Fruit fly (Drosophila melanogaster) whole organism, embryonic: ENCODE results near the gene Cyp1.

Experiments used
- Awh ChIP-seq: fragments of 200-800 bp; sonication (Bioruptor generic); IDR thresholded peaks from 2 replicates; pipeline ENCODE4, ENCODE4 v1.3.6; 2022; ENCODE audit warnings: missing biosample characterization, missing genetic modification characterization
- CG10431 ChIP-seq: fragments of 200-800 bp; sonication (Bioruptor generic); optimal IDR thresholded peaks from 3 replicates; lab custom pipeline; 2018; ENCODE audit warnings: missing biosample characterization, mild to moderate bottlenecking, missing genetic modification characterization
- CG11456 ChIP-seq: fragments of 200-800 bp; sonication (Bioruptor generic); IDR thresholded peaks from 3 replicates; pipeline ENCODE4 v1.3.6; 2022; ENCODE audit warnings: missing biosample characterization, missing genetic modification characterization
- CG12299 ChIP-seq: fragments of 200-800 bp; sonication (Bioruptor generic); optimal IDR thresholded peaks from 2 replicates; lab custom pipeline; 2018; ENCODE audit warnings: missing biosample characterization, mild to moderate bottlenecking, missing genetic modification characterization
- CG13424 ChIP-seq: fragments of 200-800 bp; sonication (Bioruptor generic); optimal IDR thresholded peaks from 2 replicates; lab custom pipeline; 2019; ENCODE audit warnings: missing biosample characterization, mild to moderate bottlenecking, missing genetic modification characterization, moderate library complexity
- CG15073 ChIP-seq: fragments of 200-800 bp; sonication (Bioruptor generic); optimal IDR thresholded peaks from 2 replicates; lab custom pipeline; 2016; ENCODE audit warnings: missing biosample characterization, missing genetic modification characterization
- CG17912 ChIP-seq: fragments of 200-800 bp; sonication (Bioruptor generic); optimal IDR thresholded peaks from 2 replicates; lab custom pipeline; 2018; ENCODE audit warnings: missing biosample characterization, mild to moderate bottlenecking, missing genetic modification characterization
- CG18476 ChIP-seq: fragments of 200-800 bp; sonication (Bioruptor generic); optimal IDR thresholded peaks from 2 replicates; lab custom pipeline; 2016; ENCODE audit warnings: missing biosample characterization, mild to moderate bottlenecking, missing genetic modification characterization
- CG18619 ChIP-seq: fragments of 200-800 bp; sonication (Bioruptor generic); optimal IDR thresholded peaks from 3 replicates; lab custom pipeline; 2017; ENCODE audit warnings: missing biosample characterization, mild to moderate bottlenecking, missing genetic modification characterization
- CG18764 ChIP-seq: fragments of 200-800 bp; sonication (Bioruptor generic); optimal IDR thresholded peaks from 3 replicates; lab custom pipeline; 2016; ENCODE audit warnings: missing biosample characterization, missing genetic modification characterization
- CG2712 ChIP-seq: fragments of 200-800 bp; optimal IDR thresholded peaks from 3 replicates; lab custom pipeline; 2019; ENCODE audit warnings: missing biosample characterization, mild to moderate bottlenecking, missing genetic modification characterization, moderate library complexity
- CG2875 ChIP-seq: fragments of 200-800 bp; sonication (Bioruptor generic); optimal IDR thresholded peaks from 2 replicates; lab custom pipeline; 2017; ENCODE audit warnings: missing biosample characterization, mild to moderate bottlenecking, missing genetic modification characterization, missing genetic modification reagents
- CG31388 ChIP-seq: fragments of 200-800 bp; sonication (Bioruptor generic); optimal IDR thresholded peaks from 2 replicates; lab custom pipeline; 2016; ENCODE audit warnings: missing biosample characterization, missing genetic modification characterization
- CG4282 ChIP-seq: fragments of 200-800 bp; sonication (Bioruptor generic); optimal IDR thresholded peaks from 2 replicates; lab custom pipeline; 2016; ENCODE audit warnings: missing biosample characterization, missing genetic modification characterization
- CG4854 ChIP-seq: fragments of 200-800 bp; sonication (Bioruptor generic); optimal IDR thresholded peaks from 2 replicates; lab custom pipeline; 2016; ENCODE audit warnings: missing biosample characterization, missing genetic modification characterization, inconsistent platforms
- CG7987 ChIP-seq: fragments of 200-800 bp; sonication (Bioruptor generic); optimal IDR thresholded peaks from 2 replicates; lab custom pipeline; 2018; ENCODE audit warnings: missing biosample characterization, mild to moderate bottlenecking, missing genetic modification characterization, moderate library complexity
- Jarid2 ChIP-seq: fragments of 200-800 bp; sonication (Bioruptor generic); optimal IDR thresholded peaks from 3 replicates; lab custom pipeline; 2017; ENCODE audit warnings: mild to moderate bottlenecking, missing biosample characterization, missing genetic modification reagents, missing genetic modification characterization
- Mad ChIP-seq: fragments of 200-800 bp; sonication (Bioruptor generic); optimal IDR thresholded peaks from 2 replicates; lab custom pipeline; 2016; ENCODE audit warnings: missing biosample characterization, missing genetic modification characterization
- Mes4 ChIP-seq: fragments of 200-800 bp; sonication (Bioruptor generic); optimal IDR thresholded peaks from 2 replicates; lab custom pipeline; 2016; ENCODE audit warnings: missing biosample characterization, missing genetic modification characterization
- PHDP ChIP-seq: fragments of 200-800 bp; sonication (Bioruptor generic); optimal IDR thresholded peaks from 3 replicates; lab custom pipeline; 2018; ENCODE audit warnings: missing biosample characterization, mild to moderate bottlenecking, missing genetic modification characterization, moderate library complexity
- Ravus ChIP-seq: fragments of 200-800 bp; sonication (Bioruptor generic); IDR thresholded peaks from 2 replicates; pipeline ENCODE4 v1.3.6; 2022; ENCODE audit warnings: missing biosample characterization, missing genetic modification characterization
- Six4 ChIP-seq: fragments of 200-800 bp; sonication (Bioruptor generic); optimal IDR thresholded peaks from 2 replicates; lab custom pipeline; 2016; ENCODE audit warnings: missing biosample characterization, missing genetic modification characterization
- Ssrp ChIP-seq: fragments of 200-800 bp; sonication (Bioruptor generic); optimal IDR thresholded peaks from 2 replicates; lab custom pipeline; 2018; ENCODE audit warnings: missing biosample characterization, mild to moderate bottlenecking, missing genetic modification characterization, moderate library complexity
- Taf1 ChIP-seq: fragments of 200-800 bp; sonication (Bioruptor generic); IDR thresholded peaks from 2 replicates; pipeline ENCODE4 v1.3.6; 2022; ENCODE audit warnings: missing biosample characterization, missing genetic modification characterization
- amos ChIP-seq: fragments of 200-800 bp; sonication (Bioruptor generic); IDR thresholded peaks from 2 replicates; pipeline ENCODE4 v1.3.6; 2022; ENCODE audit warnings: missing biosample characterization, missing genetic modification characterization; ENCODE audit not compliant: partially characterized antibody
- aop ChIP-seq: fragments of 200-800 bp; sonication (Bioruptor generic); IDR thresholded peaks from 2 replicates; pipeline ENCODE4 v1.3.6; 2022; ENCODE audit warnings: missing biosample characterization, missing genetic modification characterization
- cad ChIP-seq: fragments of >200 bp; optimal IDR thresholded peaks from 2 replicates; lab custom pipeline; 2017; ENCODE audit warnings: missing biosample characterization, missing genetic modification characterization
- corto ChIP-seq: fragments of 200-800 bp; sonication (Bioruptor generic); optimal IDR thresholded peaks from 2 replicates; lab custom pipeline; 2016; ENCODE audit warnings: missing biosample characterization, mild to moderate bottlenecking, missing genetic modification characterization, moderate library complexity
- croc ChIP-seq: fragments of 200-800 bp; sonication (Bioruptor generic); conservative IDR thresholded peaks from 3 replicates; pipeline ENCODE4 v1.3.6; 2022; ENCODE audit warnings: missing biosample characterization, missing genetic modification characterization
- crol ChIP-seq: fragments of 200-800 bp; sonication (Bioruptor generic); IDR thresholded peaks from 2 replicates; pipeline ENCODE4 v1.3.6; 2022; ENCODE audit warnings: missing biosample characterization, missing genetic modification characterization
- dm ChIP-seq: fragments of 200-800 bp; sonication (Bioruptor generic); optimal IDR thresholded peaks from 3 replicates; lab custom pipeline; 2016; ENCODE audit warnings: missing biosample characterization, missing genetic modification characterization
- gce ChIP-seq: fragments of 200-800 bp; sonication (Bioruptor generic); IDR thresholded peaks from 3 replicates; pipeline ENCODE4 v1.3.6; 2022; ENCODE audit warnings: missing biosample characterization, missing genetic modification characterization
- hkb ChIP-seq, 2 experiments: fragments of 200-800 bp in 1 of 2; fragments of >200 bp in 1 of 2; sonication (Bioruptor generic) in 1 of 2; IDR thresholded peaks in 1 of 2; optimal IDR thresholded peaks in 1 of 2; 2 replicates each; pipeline versions ENCODE4 v1.3.6 to Lab custom; 2017 to 2022; ENCODE audit warnings: missing biosample characterization in 1 of 2, missing genetic modification characterization in 1 of 2
- insv ChIP-seq, 2 experiments: fragments of 200-800 bp; sonication (Bioruptor generic); optimal IDR thresholded peaks; 3 replicates each; lab custom pipeline; 2016 to 2018; ENCODE audit warnings: missing biosample characterization in 2 of 2, missing genetic modification characterization in 2 of 2
- kah ChIP-seq: fragments of 200-800 bp; sonication (Bioruptor generic); optimal IDR thresholded peaks from 2 replicates; lab custom pipeline; 2018; ENCODE audit warnings: missing biosample characterization, mild to moderate bottlenecking, missing genetic modification characterization
- org-1 ChIP-seq: fragments of 200-800 bp; sonication (Bioruptor generic); optimal IDR thresholded peaks from 2 replicates; lab custom pipeline; 2017; ENCODE audit warnings: missing biosample characterization, missing genetic modification characterization
- phol ChIP-seq: fragments of 200-800 bp; sonication (Bioruptor generic); optimal IDR thresholded peaks from 3 replicates; lab custom pipeline; 2018; ENCODE audit warnings: missing biosample characterization, mild to moderate bottlenecking, missing genetic modification characterization, moderate library complexity
- slp2 ChIP-seq: fragments of 200-800 bp; sonication (Bioruptor generic); optimal IDR thresholded peaks from 2 replicates; lab custom pipeline; 2016; ENCODE audit warnings: missing biosample characterization, missing genetic modification characterization
- so ChIP-seq: fragments of 200-800 bp; sonication (Bioruptor generic); IDR thresholded peaks from 3 replicates; pipeline ENCODE4 v1.3.6; 2022; ENCODE audit warnings: missing biosample characterization, missing genetic modification characterization
- zen ChIP-seq: fragments of 200-800 bp; sonication (Bioruptor generic); optimal IDR thresholded peaks from 3 replicates; lab custom pipeline; 2018; ENCODE audit warnings: missing biosample characterization, mild to moderate bottlenecking, missing genetic modification characterization, moderate library complexity
- zfh1 ChIP-seq: fragments of 200-800 bp; sonication (Bioruptor generic); IDR thresholded peaks from 3 replicates; pipeline ENCODE4 v1.3.6; 2022; ENCODE audit warnings: missing biosample characterization, missing genetic modification characterization

Gene Cyp1

dm6 chrX:16333434-16334141 is 13.4 kb upstream of the Cyp1 start, which contains the start of the genes CG9921 and Dsp1 (continued):
- peak; percentile 23 for TF ChIP-seq corto (GFP tag; lab: Kevin White, UChicago)
- no peak for TF ChIP-seq zfh1 (GFP tag; lab: Robert Waterston, UW)
- no peak for TF ChIP-seq CG12299 (tag; lab: Kevin White, UChicago)
- no peak for TF ChIP-seq CG11456 (GFP tag; lab: Robert Waterston, UW)
- no peak for TF ChIP-seq CG2875
- no peak for TF ChIP-seq PHDP (tag; lab: Kevin White, UChicago)
- TF ChIP-seq Awh, result no peak
- TF ChIP-seq dm (GFP tag; lab: Kevin White, UChicago), result no peak
- no peak for TF ChIP-seq crol (GFP tag; lab: Robert Waterston, UW)
- no peak for TF ChIP-seq CG2712 (tag; lab: Kevin White, UChicago)
- no peak for TF ChIP-seq CG7987 (GFP tag; lab: Kevin White, UChicago)
- TF ChIP-seq CG15073, result no peak
- TF ChIP-seq CG18764 (GFP tag; lab: Kevin White, UChicago), result no peak
- TF ChIP-seq CG17912 (GFP tag; lab: Kevin White, UChicago), result no peak
- TF ChIP-seq aop, result no peak
- no peak for TF ChIP-seq hkb (optimal IDR thresholded peaks at IDR 0.05; lab: Kevin White, UChicago)
- TF ChIP-seq hkb (GFP tag; IDR thresholded peaks at IDR 0.05; lab: Robert Waterston, UW), result no peak; the same call in 1 of the 2 replicates
- no peak for TF ChIP-seq slp2 (GFP tag; lab: Kevin White, UChicago)
- TF ChIP-seq CG4282 (GFP tag; lab: Kevin White, UChicago), result no peak
- TF ChIP-seq so (GFP tag; lab: Robert Waterston, UW), result peak; percentile 15; the same call in 1 of the 3 replicates
- no peak for TF ChIP-seq zen (tag; lab: Kevin White, UChicago)
- TF ChIP-seq amos, result peak; percentile 17; the same call in 1 of the 2 replicates
- no peak for TF ChIP-seq CG4854 (GFP tag; lab: Kevin White, UChicago)
- no peak for TF ChIP-seq CG10431
- TF ChIP-seq cad (GFP tag; lab: Kevin White, UChicago), result peak; percentile 27
- no peak for TF ChIP-seq kah (GFP tag; lab: Kevin White, UChicago)
- TF ChIP-seq CG18619 (GFP tag; lab: Kevin White, UChicago), result no peak
- no peak for TF ChIP-seq gce
- TF ChIP-seq CG31388 (GFP tag; lab: Kevin White, UChicago), result no peak
- no peak for TF ChIP-seq croc (GFP tag; lab: Robert Waterston, UW)
- TF ChIP-seq Jarid2 (GFP tag; lab: Kevin White, UChicago), result no peak
- no peak for TF ChIP-seq Mad (GFP tag; lab: Kevin White, UChicago)
- no peak for TF ChIP-seq Ravus
- peak; percentile 26; the same call in 1 of the 2 replicates for TF ChIP-seq Taf1 (GFP tag; lab: Robert Waterston, UW)
- TF ChIP-seq org-1 (GFP tag; lab: Kevin White, UChicago), result no peak
- no peak for TF ChIP-seq CG18476
- TF ChIP-seq insv (GFP tag; optimal IDR thresholded peaks at IDR 0.05; lab: Kevin White, UChicago), result no peak
- no peak for TF ChIP-seq Ssrp (tag; lab: Kevin White, UChicago)
- TF ChIP-seq Six4, result no peak
- no peak for TF ChIP-seq Mes4 (GFP tag; lab: Kevin White, UChicago)
- no peak for TF ChIP-seq phol (tag; lab: Kevin White, UChicago)
- no peak for TF ChIP-seq CG13424 (tag; lab: Kevin White, UChicago)
